Fruit fly (Drosophila melanogaster): ENCODE measurements around the gene CNMaR.

The CNMaR gene

DNA sequence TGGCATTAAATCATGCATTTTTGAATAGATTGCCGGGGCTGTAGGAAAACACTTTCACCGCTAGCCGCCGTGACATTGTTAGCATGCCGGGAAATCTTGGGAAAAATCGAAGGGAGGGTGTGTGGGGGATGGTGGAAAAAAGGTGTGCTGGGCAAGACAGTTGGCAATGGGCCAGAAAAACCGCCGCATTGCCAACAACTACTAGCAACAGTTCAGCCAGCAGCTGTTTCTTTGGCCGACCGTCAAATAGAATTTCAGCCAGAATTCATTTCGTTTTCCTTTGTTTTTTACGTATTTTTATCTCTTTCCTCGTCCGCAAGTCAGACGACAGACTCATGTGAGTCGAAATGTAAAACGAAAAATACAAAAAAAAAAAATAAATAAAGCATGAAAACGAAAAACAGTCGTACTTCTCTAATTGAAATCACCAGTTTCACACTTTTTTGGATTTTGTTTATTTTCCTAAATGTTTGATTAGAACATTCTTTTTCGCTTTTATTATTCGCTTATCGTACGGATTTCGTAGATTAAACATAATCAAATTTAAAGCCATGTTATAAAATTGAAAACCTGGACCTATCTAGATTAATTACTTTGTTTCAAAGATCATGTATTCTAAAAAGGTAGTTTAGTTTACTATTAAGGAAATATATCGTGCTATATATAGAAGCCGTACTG, 47.0 kb downstream of the CNMaR start:
- TF ChIP-seq Myc (optimal IDR thresholded peaks at IDR 0.05) (no peak), Sin3A (optimal IDR thresholded peaks at IDR 0.05) (no peak), ttk (optimal IDR thresholded peaks at IDR 0.05) (no peak), insv (optimal IDR thresholded peaks at IDR 0.05) (no peak), h (optimal IDR thresholded peaks at IDR 0.05) (no peak), psq (optimal IDR thresholded peaks at IDR 0.05) (no peak)

DNA sequence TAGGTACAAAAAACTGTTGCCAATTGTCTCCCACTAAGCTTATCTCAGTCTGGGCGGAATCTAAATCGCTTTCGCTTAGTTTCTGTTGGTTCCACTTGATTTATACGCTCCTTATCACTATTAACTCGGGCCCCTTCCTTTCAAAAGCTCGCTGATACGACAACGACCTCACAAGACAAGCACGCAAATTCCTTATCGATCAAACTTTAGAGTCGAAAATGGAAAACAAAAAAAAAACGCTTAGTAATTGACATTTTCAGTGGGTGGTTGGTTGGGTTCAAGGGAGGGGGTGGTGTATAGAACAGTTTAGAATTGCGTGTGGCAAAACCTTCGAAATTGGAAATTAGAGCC, 47.5 kb downstream of the CNMaR start:
- TF ChIP-seq psq (optimal IDR thresholded peaks at IDR 0.05) (no peak), insv (optimal IDR thresholded peaks at IDR 0.05) (no peak), Myc (optimal IDR thresholded peaks at IDR 0.05) (no peak), h (optimal IDR thresholded peaks at IDR 0.05) (no peak), ttk (optimal IDR thresholded peaks at IDR 0.05) (no peak), Sin3A (optimal IDR thresholded peaks at IDR 0.05) (no peak)

DNA sequence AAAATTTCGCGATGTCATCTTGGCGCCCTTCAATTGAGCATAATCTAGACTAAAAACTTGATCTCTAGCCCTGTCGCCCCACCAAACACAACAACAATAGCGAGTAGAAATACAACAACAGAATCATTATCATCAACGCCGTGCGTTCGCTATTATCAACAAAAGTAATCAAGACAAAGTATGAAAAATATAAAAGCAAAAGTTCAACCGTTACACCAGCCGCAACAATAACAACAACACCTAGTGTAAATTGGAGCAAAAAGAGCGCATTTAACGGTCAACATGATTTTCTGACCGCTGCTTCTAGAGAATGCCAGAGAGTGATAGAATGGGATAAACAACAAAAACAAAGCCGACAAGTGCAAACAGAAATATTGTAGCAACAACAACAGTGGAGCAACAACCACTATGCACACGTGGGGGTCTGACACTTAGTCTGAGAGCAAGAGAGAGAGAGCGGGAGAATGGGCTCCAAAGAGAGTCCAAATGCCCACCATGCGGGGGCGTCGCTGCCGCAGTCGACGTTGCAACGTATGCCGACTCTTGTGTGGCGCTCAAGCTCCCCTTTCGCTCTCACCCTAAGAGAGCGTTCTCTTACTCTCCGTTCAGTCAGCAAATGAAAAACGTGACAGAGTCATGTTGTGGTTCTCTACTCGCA, 48.5 kb downstream of the CNMaR start:
- TF ChIP-seq psq (optimal IDR thresholded peaks at IDR 0.05) = no peak
- TF ChIP-seq insv (optimal IDR thresholded peaks at IDR 0.05) = no peak
- no peak for TF ChIP-seq h (optimal IDR thresholded peaks at IDR 0.05)
- no peak for TF ChIP-seq Myc (optimal IDR thresholded peaks at IDR 0.05)
- TF ChIP-seq ttk (optimal IDR thresholded peaks at IDR 0.05) = no peak
- no peak for TF ChIP-seq Sin3A (optimal IDR thresholded peaks at IDR 0.05)

DNA sequence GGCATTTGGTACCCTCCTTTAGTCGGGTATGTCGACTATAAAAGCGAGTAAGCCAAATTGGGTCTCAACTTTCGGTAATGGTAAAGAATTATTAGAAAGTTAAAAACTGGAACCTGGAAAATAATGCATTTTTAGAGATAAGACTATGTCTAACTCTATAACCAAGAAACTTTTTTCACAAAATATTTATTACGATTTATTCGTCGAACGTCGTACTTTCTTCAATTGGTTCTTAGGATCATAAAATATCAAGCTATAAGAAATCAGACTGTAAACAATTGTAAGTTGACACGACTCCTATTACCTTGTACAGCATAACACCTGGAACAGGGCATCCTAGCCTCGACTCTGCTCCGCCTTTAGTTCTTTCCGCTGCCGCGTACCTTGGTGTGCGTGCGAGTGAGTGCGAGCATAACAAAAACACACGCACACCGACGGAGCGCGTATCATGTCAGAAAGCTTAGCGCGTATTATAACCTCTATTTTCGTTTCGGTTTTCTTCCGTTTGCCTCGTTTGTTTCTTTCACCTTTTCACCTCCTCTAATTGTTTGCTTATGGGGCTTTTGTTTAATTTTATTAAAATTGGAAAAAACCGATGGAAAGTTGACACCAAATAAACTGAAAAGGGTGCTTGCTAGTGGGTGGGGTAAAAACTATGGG, 49.1 kb downstream of the CNMaR start:
- TF ChIP-seq Myc (optimal IDR thresholded peaks at IDR 0.05) = no peak
- no peak for TF ChIP-seq psq (optimal IDR thresholded peaks at IDR 0.05)
- TF ChIP-seq insv (optimal IDR thresholded peaks at IDR 0.05) = no peak
- no peak for TF ChIP-seq ttk (optimal IDR thresholded peaks at IDR 0.05)
- TF ChIP-seq h (optimal IDR thresholded peaks at IDR 0.05) = no peak

DNA sequence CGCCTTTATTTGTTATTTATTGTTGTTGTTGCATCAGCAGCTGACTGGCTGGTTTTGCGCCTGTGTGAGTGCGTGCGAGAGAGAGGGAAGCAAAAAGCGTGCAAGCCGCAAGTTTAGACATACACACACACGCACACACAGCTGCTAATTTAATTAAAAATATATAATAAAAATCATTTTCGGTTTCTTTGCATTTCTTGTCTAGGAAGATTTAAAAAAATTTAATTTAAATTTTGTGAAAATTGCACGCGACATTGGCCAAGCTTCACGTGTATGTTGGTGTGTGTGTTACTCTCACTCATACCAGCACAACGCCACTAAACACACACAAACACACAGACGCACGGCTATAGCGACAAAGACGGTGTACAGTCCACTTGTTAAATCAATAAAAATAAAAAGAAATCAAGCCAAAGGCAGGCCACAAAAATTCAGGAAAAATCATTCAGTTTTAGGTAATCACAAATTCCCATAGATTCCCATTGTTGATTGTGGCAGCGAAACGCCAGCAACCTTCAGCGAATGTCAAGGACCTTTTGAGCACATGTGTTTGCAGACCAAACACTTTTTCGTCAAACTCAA, 49.7 kb downstream of the CNMaR start:
- TF ChIP-seq insv (optimal IDR thresholded peaks at IDR 0.05) (no peak), psq (optimal IDR thresholded peaks at IDR 0.05) (no peak), Sin3A (optimal IDR thresholded peaks at IDR 0.05) (no peak), Myc (optimal IDR thresholded peaks at IDR 0.05) (no peak), h (optimal IDR thresholded peaks at IDR 0.05) (no peak), ttk (optimal IDR thresholded peaks at IDR 0.05) (no peak)

DNA sequence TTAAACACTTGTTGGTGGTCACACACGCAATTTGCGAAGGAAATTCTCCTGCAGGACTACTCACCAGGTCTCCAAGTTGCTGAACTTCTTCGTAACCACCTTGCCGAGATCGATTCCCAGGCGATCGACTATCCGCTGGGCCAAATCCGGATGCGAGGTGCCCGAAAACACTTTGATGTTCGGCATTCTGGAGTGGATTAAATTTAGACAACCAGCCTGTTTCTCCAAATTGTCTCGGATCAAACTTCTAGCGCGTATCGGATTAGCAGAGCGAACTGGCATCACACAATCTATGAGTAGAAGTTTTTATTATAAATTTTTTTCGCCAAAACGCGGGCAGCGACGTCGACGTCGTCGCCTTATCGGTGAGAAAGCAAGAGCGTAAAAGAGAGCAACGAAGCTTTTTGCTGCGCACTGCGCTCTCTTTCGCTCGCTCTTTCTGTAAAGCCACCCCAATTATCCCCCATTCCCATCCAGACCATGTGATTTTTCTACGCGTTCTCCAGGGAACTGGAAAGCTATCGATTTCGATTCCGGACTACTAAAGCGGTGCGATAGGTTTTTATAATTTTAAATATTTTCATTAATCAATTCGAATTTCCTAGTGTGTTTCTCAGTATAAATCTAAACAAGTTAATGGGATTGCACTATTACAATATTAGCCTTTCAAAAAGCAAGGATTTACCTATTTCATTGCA, 50.4 kb downstream of the CNMaR start:
- TF ChIP-seq Sin3A (optimal IDR thresholded peaks at IDR 0.05) (no peak), psq (optimal IDR thresholded peaks at IDR 0.05) (no peak), insv (optimal IDR thresholded peaks at IDR 0.05) (no peak), ttk (optimal IDR thresholded peaks at IDR 0.05) (no peak), h (optimal IDR thresholded peaks at IDR 0.05) (no peak), Myc (optimal IDR thresholded peaks at IDR 0.05) (no peak)

DNA sequence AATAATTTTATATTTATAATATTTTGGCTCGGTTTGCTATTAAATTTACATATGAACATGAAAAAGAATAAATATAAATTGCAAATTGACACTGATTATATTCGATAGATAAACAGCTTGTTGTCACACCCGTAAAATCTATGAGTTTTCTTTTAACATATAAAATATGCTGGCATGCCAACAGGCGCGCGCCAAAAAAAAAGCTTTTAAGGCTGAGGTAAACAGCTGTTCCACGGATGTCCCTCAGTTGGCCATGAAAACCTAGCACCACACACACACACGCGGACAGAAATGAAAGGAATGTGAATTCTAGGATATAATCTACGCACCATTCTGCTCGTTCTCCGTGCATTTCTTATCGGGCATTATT, 50.9 kb downstream of the CNMaR start:
- TF ChIP-seq ttk (optimal IDR thresholded peaks at IDR 0.05) (no peak), insv (optimal IDR thresholded peaks at IDR 0.05) (no peak), Sin3A (optimal IDR thresholded peaks at IDR 0.05) (no peak), Myc (optimal IDR thresholded peaks at IDR 0.05) (no peak), h (optimal IDR thresholded peaks at IDR 0.05) (no peak), psq (optimal IDR thresholded peaks at IDR 0.05) (no peak)

DNA sequence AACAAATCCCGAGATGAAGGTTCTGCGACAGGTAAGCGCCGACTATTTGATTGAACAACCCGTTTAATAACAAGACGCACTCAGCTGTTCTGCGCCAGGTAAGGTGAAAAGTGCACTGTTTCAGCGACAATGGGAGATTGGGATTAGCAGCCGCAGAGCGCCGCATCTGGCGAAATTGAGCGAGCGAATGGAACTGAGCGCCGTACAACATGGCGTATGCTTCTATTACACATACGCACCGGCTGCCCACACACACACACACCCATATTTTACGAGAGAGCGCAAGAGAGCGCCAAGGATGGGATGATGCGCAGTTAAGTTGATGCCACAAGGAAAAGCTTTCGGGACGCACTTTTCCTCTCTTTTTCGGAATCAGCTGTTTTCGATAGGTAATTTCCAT, 51.3 kb downstream of the CNMaR start:
- TF ChIP-seq ttk (optimal IDR thresholded peaks at IDR 0.05) = no peak
- TF ChIP-seq psq (optimal IDR thresholded peaks at IDR 0.05) = no peak
- TF ChIP-seq insv (optimal IDR thresholded peaks at IDR 0.05) = no peak
- no peak for TF ChIP-seq h (optimal IDR thresholded peaks at IDR 0.05)
- no peak for TF ChIP-seq Sin3A (optimal IDR thresholded peaks at IDR 0.05)
- TF ChIP-seq Myc (optimal IDR thresholded peaks at IDR 0.05) = no peak

DNA sequence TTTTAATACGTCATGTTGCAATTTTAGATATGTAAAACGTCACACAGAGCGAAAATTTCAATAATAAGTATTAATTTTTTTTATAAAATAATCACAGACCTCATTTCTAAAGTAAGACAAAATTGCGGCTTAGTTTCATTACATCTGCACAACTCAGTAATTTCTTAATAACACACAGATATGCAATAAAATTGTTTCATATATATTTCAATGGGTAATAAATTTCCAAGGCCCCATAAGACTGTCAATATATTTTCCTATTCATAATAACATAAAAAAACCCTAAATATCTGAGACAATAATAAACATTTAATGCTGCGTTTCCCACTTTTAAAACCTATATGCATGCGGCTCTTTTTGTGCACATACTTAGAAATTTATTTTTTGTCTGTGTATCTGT, 51.7 kb downstream of the CNMaR start:
- no peak for TF ChIP-seq insv (optimal IDR thresholded peaks at IDR 0.05)
- no peak for TF ChIP-seq h (optimal IDR thresholded peaks at IDR 0.05)
- TF ChIP-seq Sin3A (optimal IDR thresholded peaks at IDR 0.05) = no peak

DNA sequence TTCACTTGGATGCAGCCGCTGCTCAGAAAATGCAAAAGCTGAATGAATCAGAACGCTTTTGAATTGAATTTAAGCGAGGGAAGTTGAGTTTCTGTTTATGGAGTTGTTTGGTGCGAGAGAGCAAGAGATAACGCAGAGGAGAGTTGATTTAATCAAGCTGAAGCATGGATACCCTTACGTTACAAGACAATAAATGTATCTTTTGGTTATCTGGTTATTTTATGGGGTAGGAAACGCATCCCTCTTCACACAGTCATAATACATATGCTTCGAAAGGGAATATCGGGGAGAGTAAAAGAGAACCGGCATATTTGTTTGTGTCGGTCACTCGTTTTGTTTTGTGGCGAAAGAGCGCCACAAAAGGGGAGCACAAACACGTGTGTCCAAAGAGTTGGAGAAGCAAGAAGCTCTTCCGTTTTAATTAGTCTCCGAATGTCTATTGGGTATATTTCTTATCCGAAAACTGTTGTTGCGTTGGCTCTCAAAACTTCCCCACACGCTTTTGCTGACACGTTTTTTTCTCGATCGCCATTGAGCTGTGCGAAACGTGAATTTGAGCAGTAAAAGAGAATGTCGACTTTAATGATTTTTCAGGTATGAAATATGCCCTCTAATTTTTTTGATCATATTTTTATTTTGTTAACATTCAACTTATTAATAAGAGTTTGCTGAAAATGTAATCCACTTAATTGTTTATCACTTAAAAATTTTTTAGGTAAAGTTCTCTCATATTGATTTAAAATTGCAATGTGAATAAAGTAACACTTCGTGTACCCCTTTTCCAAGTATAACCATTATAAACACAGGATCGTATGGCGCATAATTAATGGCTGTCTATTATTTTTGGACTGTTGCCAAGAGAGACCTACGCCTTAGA, 53.0 kb downstream of the CNMaR start, which contains the start of gene Prps:
Gene Prps, minus strand, starts transcription at position 51 of the 877 bp plus-strand sequence.
- no peak for TF ChIP-seq h (optimal IDR thresholded peaks at IDR 0.05)
- TF ChIP-seq insv (optimal IDR thresholded peaks at IDR 0.05) = no peak
- no peak for TF ChIP-seq Myc (optimal IDR thresholded peaks at IDR 0.05)
- no peak for TF ChIP-seq psq (optimal IDR thresholded peaks at IDR 0.05)
- no peak for TF ChIP-seq Sin3A (optimal IDR thresholded peaks at IDR 0.05)
- TF ChIP-seq ttk (optimal IDR thresholded peaks at IDR 0.05) = no peak

DNA sequence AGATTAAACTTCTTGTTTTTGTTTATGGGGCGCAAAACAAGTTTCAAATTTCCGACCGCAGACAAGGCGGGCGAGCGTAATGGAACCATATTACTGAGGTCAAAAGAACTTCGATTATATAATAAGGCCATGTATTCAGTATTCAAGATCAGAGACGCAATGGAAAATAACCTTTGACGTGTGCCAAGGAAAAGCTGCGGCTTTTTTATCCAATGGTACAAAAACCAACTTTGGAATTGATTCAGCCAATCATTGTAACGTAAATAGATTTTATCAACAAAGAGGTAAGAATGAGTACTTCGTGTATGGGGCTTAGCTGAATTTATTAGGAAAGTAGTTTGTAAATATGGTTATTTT, 53.6 kb downstream of the CNMaR start:
- no peak for TF ChIP-seq insv (optimal IDR thresholded peaks at IDR 0.05)
- TF ChIP-seq h (optimal IDR thresholded peaks at IDR 0.05) = no peak
- TF ChIP-seq psq (optimal IDR thresholded peaks at IDR 0.05) = no peak
- TF ChIP-seq Myc (optimal IDR thresholded peaks at IDR 0.05) = no peak
- TF ChIP-seq Sin3A (optimal IDR thresholded peaks at IDR 0.05) = no peak
- TF ChIP-seq ttk (optimal IDR thresholded peaks at IDR 0.05) = no peak
